Fruit fly (Drosophila melanogaster): ENCODE measurements around the gene pdgy.

pdgy gene

dm6 chrX:14913706-14914303 is 39.5 kb downstream of the pdgy start, which contains the start of gene CG12398:
Gene CG12398 (minus strand): TSS chrX:14913812.
- TF ChIP-seq ham (GFP tag; IDR thresholded peaks at IDR 0.05) = no peak
- TF ChIP-seq Hr51 (GFP tag; optimal IDR thresholded peaks at IDR 0.05) = no peak

- TF ChIP-seq CG2129 (GFP tag; IDR thresholded peaks at IDR 0.05; ENCODE audit: partially characterized antibody) (no peak), Trl (optimal IDR thresholded peaks at IDR 0.05) (no peak), Trl (GFP tag; optimal IDR thresholded peaks at IDR 0.05) (no peak), MESR4 (GFP tag; optimal IDR thresholded peaks at IDR 0.05) (no peak), dpn (GFP tag; optimal IDR thresholded peaks at IDR 0.05) (no peak), sima (GFP tag; optimal IDR thresholded peaks at IDR 0.05) (no peak), CG12071 (GFP tag; optimal IDR thresholded peaks at IDR 0.05) (no peak), CG31365 (tag; optimal IDR thresholded peaks at IDR 0.05) (no peak), NC2β (GFP tag; optimal IDR thresholded peaks at IDR 0.05) (no peak), CG5180 (GFP tag; optimal IDR thresholded peaks at IDR 0.05) (no peak), pho (GFP tag; optimal IDR thresholded peaks at IDR 0.05) (no peak), ase (GFP tag; IDR thresholded peaks at IDR 0.05) (0 out of 3 replicates have a peak, but pooled peaks have one; percentile 15), Drgx (GFP tag; IDR thresholded peaks at IDR 0.05) (0 out of 2 replicates have a peak, but pooled peaks have one; percentile 39), Med (GFP tag) (peak; percentile 48), CG4282 (GFP tag; optimal IDR thresholded peaks at IDR 0.05) (no peak), mirr (GFP tag; optimal IDR thresholded peaks at IDR 0.05) (no peak), CTCF (GFP tag; optimal IDR thresholded peaks at IDR 0.05) (peak; percentile 81), CG14050 (GFP tag; IDR thresholded peaks at IDR 0.05) (no peak), run (tag; optimal IDR thresholded peaks at IDR 0.05) (no peak), bbx (GFP tag; IDR thresholded peaks at IDR 0.05; ENCODE audit: partially characterized antibody) (no peak), CG14965 (GFP tag; optimal IDR thresholded peaks at IDR 0.05; ENCODE audit: borderline replicate concordance) (peak; percentile 84), Dref (GFP tag; IDR thresholded peaks at IDR 0.05) (no peak), CG17912 (GFP tag; optimal IDR thresholded peaks at IDR 0.05) (no peak), Rfx (GFP tag; IDR thresholded peaks at IDR 0.05) (0 out of 2 replicates have a peak, but pooled peaks have one; percentile 15), CG9215 (GFP tag; IDR thresholded peaks at IDR 0.05) (no peak), CG5953 (GFP tag; IDR thresholded peaks at IDR 0.05) (0 out of 2 replicates have a peak, but pooled peaks have one; percentile 34), repo (GFP tag; optimal IDR thresholded peaks at IDR 0.05) (no peak), Mes4 (GFP tag; optimal IDR thresholded peaks at IDR 0.05) (no peak), Lpt (GFP tag; optimal IDR thresholded peaks at IDR 0.05) (peak; percentile 75), HLH4C (GFP tag; IDR thresholded peaks at IDR 0.05; ENCODE audit: partially characterized antibody) (no peak), gt (GFP tag; IDR thresholded peaks at IDR 0.05) (no peak)
Observed at dm6 chrX:14910464-14911349, 42.6 kb downstream of the pdgy start, which contains the start of gene CG14406. Gene CG14406 (minus strand): TSS chrX:14910845.

- TF ChIP-seq ab (GFP tag; optimal IDR thresholded peaks at IDR 0.05) (no peak), Hr78 (GFP tag; optimal IDR thresholded peaks at IDR 0.05) (no peak), pb (GFP tag; optimal IDR thresholded peaks at IDR 0.05) (no peak), crol (GFP tag; IDR thresholded peaks at IDR 0.05) (peak; percentile 10; the same call in 1 of the 2 replicates), CG4424 (GFP tag; optimal IDR thresholded peaks at IDR 0.05) (no peak), CG10274 (GFP tag; optimal IDR thresholded peaks at IDR 0.05) (peak; percentile 39), Dfd (GFP tag; optimal IDR thresholded peaks at IDR 0.05) (no peak), CTCF (GFP tag; optimal IDR thresholded peaks at IDR 0.05) (peak; percentile 88), Nf-YC (tag; optimal IDR thresholded peaks at IDR 0.05) (no peak), Awh (GFP tag; IDR thresholded peaks at IDR 0.05) (no peak), CG17361 (GFP tag; IDR thresholded peaks at IDR 0.05) (no peak), CG14965 (GFP tag; optimal IDR thresholded peaks at IDR 0.05; ENCODE audit: borderline replicate concordance) (peak; percentile 55), CG33557 (GFP tag; optimal IDR thresholded peaks at IDR 0.05) (no peak), CG31224 (GFP tag; IDR thresholded peaks at IDR 0.05) (no peak), gcm (GFP tag; optimal IDR thresholded peaks at IDR 0.05) (no peak), ase (GFP tag; IDR thresholded peaks at IDR 0.05) (no peak), CG12071 (GFP tag; optimal IDR thresholded peaks at IDR 0.05) (no peak), repo (GFP tag; optimal IDR thresholded peaks at IDR 0.05) (no peak)
Observed at dm6 chrX:14909658-14910378, 43.5 kb downstream of the pdgy start, which contains the start of gene fiz. Gene fiz (minus strand): TSS chrX:14909708.

Measured in whole organism, embryonic.